Worm (Caenorhabditis elegans): ENCODE data around the gene F13B12.3.

DNA sequence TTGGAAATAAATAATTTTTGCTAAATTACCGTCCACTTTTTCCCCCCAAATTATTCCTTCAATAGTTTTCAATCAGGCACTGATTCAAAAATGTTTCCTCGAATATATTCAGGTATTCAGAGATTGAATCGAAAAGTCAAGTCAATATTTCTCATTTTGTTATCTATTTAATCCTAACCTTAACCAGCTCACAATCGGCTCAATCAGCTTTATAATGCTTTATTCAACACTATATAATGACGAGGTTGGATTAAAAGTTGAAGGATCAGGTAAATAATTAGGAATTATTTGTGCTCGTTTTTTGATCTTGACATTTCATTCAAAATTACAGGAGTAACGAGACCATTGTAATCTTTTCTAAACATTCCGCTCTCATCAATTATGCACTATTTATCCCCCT, 8.4 kb upstream of the F13B12.3 start:
- TF ChIP-seq W03F9.2 (tag; optimal IDR thresholded peaks at IDR 0.05) (no peak), him-1 (tag; optimal IDR thresholded peaks at IDR 0.05) (no peak), dao-5 (tag; optimal IDR thresholded peaks at IDR 0.05) (no peak)

Data from whole organism, L4/young adult.